Fruit fly (Drosophila melanogaster): Measurements from ENCODE around the gene CG9356.

CG9356 gene

dm6 chr3R:9448320-9448719, 44.3 kb upstream of the CG9356 start (continued):
- no peak for TF ChIP-seq fd96Cb (tag; optimal IDR thresholded peaks at IDR 0.05)
- TF ChIP-seq HHEX (GFP tag; optimal IDR thresholded peaks at IDR 0.05): peak; percentile 52
- TF ChIP-seq hkb (optimal IDR thresholded peaks at IDR 0.05): no peak
- TF ChIP-seq hkb (GFP tag; IDR thresholded peaks at IDR 0.05): peak; percentile 32; the same call in 1 of the 2 replicates
- TF ChIP-seq Nf-YC (tag; optimal IDR thresholded peaks at IDR 0.05): peak; percentile 13
- peak; percentile 46 for TF ChIP-seq CG10543 (GFP tag; optimal IDR thresholded peaks at IDR 0.05)
- no peak for TF ChIP-seq z (GFP tag; IDR thresholded peaks at IDR 0.05)
- no peak for TF ChIP-seq peb (GFP tag; IDR thresholded peaks at IDR 0.05)
- TF ChIP-seq dati (GFP tag; IDR thresholded peaks at IDR 0.05): no peak
- TF ChIP-seq CrebB (tag; optimal IDR thresholded peaks at IDR 0.05): peak; percentile 21
- TF ChIP-seq TFAM (GFP tag; optimal IDR thresholded peaks at IDR 0.05): no peak
- peak; percentile 36 for TF ChIP-seq CG17359 (tag; optimal IDR thresholded peaks at IDR 0.05)
- TF ChIP-seq CG4707 (GFP tag; optimal IDR thresholded peaks at IDR 0.05): no peak
- no peak for TF ChIP-seq CG8089 (GFP tag; optimal IDR thresholded peaks at IDR 0.05)
- no peak for TF ChIP-seq Kr (GFP tag; optimal IDR thresholded peaks at IDR 0.05)
- no peak for TF ChIP-seq CG7963 (GFP tag; IDR thresholded peaks at IDR 0.05; ENCODE audit: partially characterized antibody)
- TF ChIP-seq CG18619 (GFP tag; optimal IDR thresholded peaks at IDR 0.05): no peak
- TF ChIP-seq CG18011 (GFP tag; optimal IDR thresholded peaks at IDR 0.05): no peak
- no peak for TF ChIP-seq CkIIα-i1 (GFP tag; IDR thresholded peaks at IDR 0.05)
- TF ChIP-seq CG13424 (tag; optimal IDR thresholded peaks at IDR 0.05): no peak
- no peak for TF ChIP-seq CG2202 (tag; optimal IDR thresholded peaks at IDR 0.05)
- no peak for TF ChIP-seq Jarid2 (GFP tag; optimal IDR thresholded peaks at IDR 0.05)
- no peak for TF ChIP-seq Deaf1 (tag; optimal IDR thresholded peaks at IDR 0.05)
- no peak for TF ChIP-seq CG10654 (GFP tag; optimal IDR thresholded peaks at IDR 0.05)
- no peak for TF ChIP-seq Ravus (GFP tag; IDR thresholded peaks at IDR 0.05)
- peak; percentile 52 for TF ChIP-seq ATbp (GFP tag; optimal IDR thresholded peaks at IDR 0.05)
- no peak for TF ChIP-seq CG8924 (tag; optimal IDR thresholded peaks at IDR 0.05)
- TF ChIP-seq CG15696 (tag; optimal IDR thresholded peaks at IDR 0.05): no peak
- no peak for TF ChIP-seq CG17385 (GFP tag; optimal IDR thresholded peaks at IDR 0.05)
- TF ChIP-seq Lhr (GFP tag; optimal IDR thresholded peaks at IDR 0.05): no peak
- no peak for TF ChIP-seq Taf1 (GFP tag; IDR thresholded peaks at IDR 0.05)
- no peak for TF ChIP-seq CG4617 (GFP tag; optimal IDR thresholded peaks at IDR 0.05; ENCODE audit: borderline replicate concordance)
- no peak for TF ChIP-seq Hr39 (optimal IDR thresholded peaks at IDR 0.05)
- TF ChIP-seq gcm2 (GFP tag; optimal IDR thresholded peaks at IDR 0.05): no peak
- no peak for TF ChIP-seq hb (GFP tag; IDR thresholded peaks at IDR 0.05; ENCODE audit: partially characterized antibody)
- no peak for TF ChIP-seq CG5953 (GFP tag; IDR thresholded peaks at IDR 0.05)
- TF ChIP-seq CG3847 (GFP tag; IDR thresholded peaks at IDR 0.05): no peak
- no peak for TF ChIP-seq CG3726 (GFP tag; IDR thresholded peaks at IDR 0.05)
- TF ChIP-seq Fer3 (tag; optimal IDR thresholded peaks at IDR 0.05): peak; percentile 18
- TF ChIP-seq tgo (GFP tag; IDR thresholded peaks at IDR 0.05): no peak
- no peak for TF ChIP-seq btn (GFP tag; optimal IDR thresholded peaks at IDR 0.05)
- TF ChIP-seq dan (GFP tag; IDR thresholded peaks at IDR 0.05): no peak
- no peak for TF ChIP-seq CG9817 (tag; optimal IDR thresholded peaks at IDR 0.05)
- no peak for TF ChIP-seq YL-1 (GFP tag; optimal IDR thresholded peaks at IDR 0.05)
- no peak for TF ChIP-seq CG31224 (GFP tag; IDR thresholded peaks at IDR 0.05)
- TF ChIP-seq Atf6 (GFP tag; IDR thresholded peaks at IDR 0.05): no peak
- no peak for TF ChIP-seq knrl (GFP tag; IDR thresholded peaks at IDR 0.05; ENCODE audit: partially characterized antibody)
- TF ChIP-seq CG2678 (tag; optimal IDR thresholded peaks at IDR 0.05): peak; percentile 47
- 0 out of 2 replicates have a peak, but pooled peaks have one; percentile 15 for TF ChIP-seq Awh (GFP tag; IDR thresholded peaks at IDR 0.05)
- TF ChIP-seq ssp (GFP tag; IDR thresholded peaks at IDR 0.05): no peak
- TF ChIP-seq tin (GFP tag; optimal IDR thresholded peaks at IDR 0.05): no peak
- no peak for TF ChIP-seq CG18599 (GFP tag; optimal IDR thresholded peaks at IDR 0.05)

Measured in whole organism, embryonic.